Worm (Caenorhabditis elegans): ENCODE measurements around the gene F29A7.8.

DNA sequence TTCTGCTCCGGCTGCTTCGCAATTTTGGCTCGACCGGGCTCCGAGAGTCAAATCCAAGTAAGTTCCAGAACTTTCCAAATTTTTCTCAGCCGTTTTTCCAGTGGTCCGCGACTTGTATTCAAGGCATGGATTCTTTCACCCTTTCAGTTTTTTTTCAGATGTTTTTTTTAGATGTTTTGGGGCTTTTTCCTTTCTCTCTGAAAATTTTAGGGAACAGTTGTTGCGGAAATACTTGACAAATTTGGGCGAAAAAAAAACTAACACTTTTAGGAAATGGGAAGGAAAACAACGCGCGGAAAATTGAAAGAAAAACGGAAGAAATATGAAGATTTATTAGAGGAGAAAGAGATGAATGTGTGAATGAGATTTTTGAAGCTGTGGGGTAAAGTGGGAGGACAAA is 32.3 kb downstream of the F29A7.8 start, which contains the start of the genes T05A8.11 and nep-2:
- TF ChIP-seq ref-1 (GFP tag; conservative IDR thresholded peaks at IDR 0.05), result no peak
- TF ChIP-seq tab-1 (GFP tag; IDR thresholded peaks at IDR 0.05), result no peak
- TF ChIP-seq flt-1 (GFP tag; IDR thresholded peaks at IDR 0.05), result no peak
- TF ChIP-seq ztf-23 (GFP tag; IDR thresholded peaks at IDR 0.05), result no peak
- no peak for TF ChIP-seq klf-2 (GFP tag; conservative IDR thresholded peaks at IDR 0.05)
- TF ChIP-seq ztf-29 (GFP tag; IDR thresholded peaks at IDR 0.05), result no peak
- no peak for TF ChIP-seq T22C8.4 (GFP tag; IDR thresholded peaks at IDR 0.05)

Measured in whole organism, midembryonic.